Worm (Caenorhabditis elegans): ENCODE results near the gene zipt-15.
"Not testable (repeated sequence)": the region's sequence is repeated elsewhere in the genome, so short reads cannot be mapped to it uniquely, and the experiment has no call there.

The zipt-15 gene

DNA sequence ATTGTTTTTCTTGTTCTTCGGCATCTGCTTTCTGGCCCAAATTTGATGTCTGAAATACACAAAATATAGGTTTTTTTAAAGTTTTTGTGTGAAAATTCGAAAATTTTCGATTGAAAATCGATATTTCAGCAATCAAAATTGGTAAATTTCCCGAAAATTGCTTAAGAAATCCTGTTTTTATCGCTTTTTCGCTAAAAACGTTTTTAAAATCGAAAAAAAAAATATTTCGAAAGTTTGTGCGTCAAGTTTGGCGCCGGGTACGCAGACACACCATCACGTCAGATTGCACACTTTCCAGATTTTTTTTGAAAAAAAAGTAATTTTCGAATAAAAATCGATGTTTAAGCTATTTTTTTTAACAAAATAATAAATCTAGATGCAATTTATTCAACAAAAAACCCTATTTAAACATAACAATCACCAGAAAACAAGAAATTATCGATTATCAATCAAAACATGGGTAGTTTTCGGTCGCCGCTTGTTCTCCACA is 29.3 kb downstream of the zipt-15 start, which contains the start of gene skr-18:
skr-18 (minus strand) TSS at position 51 of the 490 bp plus-strand sequence.
- TF ChIP-seq W03F9.2 (tag; optimal IDR thresholded peaks at IDR 0.05) (no peak), him-1 (tag; optimal IDR thresholded peaks at IDR 0.05) (no peak), dao-5 (tag; optimal IDR thresholded peaks at IDR 0.05) (no peak)

DNA sequence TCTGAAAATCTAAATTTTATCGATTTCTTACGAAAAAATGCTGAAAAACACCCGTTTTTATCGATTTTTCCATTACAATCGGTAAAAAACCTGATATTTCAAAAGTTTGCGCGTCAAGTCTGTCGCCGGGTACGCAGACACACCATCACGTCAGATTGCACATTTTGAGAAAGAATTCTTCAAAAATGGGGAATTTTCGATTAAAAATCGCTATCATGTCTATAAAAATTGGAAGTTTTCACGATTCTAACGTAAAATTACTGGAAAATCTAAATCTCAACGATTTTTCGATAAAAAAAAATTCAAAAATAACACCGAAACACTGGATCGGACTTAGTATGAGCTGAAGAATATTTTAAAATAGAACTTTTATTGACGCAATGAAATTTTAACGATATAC is 30.5 kb downstream of the zipt-15 start, which contains the start of gene F56B3.4:
F56B3.4 (minus strand) TSS at position 1 of the 400 bp plus-strand sequence.
- TF ChIP-seq dao-5 (tag; optimal IDR thresholded peaks at IDR 0.05): no peak
- no peak for TF ChIP-seq W03F9.2 (tag; optimal IDR thresholded peaks at IDR 0.05)
- no peak for TF ChIP-seq him-1 (tag; optimal IDR thresholded peaks at IDR 0.05)

DNA sequence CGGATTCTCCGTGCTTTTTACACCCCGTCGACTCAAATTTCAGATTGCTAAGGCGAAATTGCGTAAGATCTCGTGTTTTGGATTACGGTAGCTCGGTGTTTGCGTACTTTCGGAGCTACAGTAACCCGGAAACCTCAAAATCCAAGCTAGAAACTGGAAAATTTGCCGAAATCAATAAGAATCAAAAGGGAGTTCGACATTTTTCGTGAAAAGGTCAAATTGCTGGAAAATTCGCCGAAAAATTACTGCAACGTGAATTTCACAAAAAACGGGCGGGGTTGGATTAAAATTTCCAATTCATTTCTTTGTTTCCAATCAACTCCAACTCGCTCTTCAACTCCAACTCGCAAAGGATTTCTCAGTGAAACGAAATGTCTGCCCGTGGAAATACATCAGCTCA is 37.0 kb downstream of the zipt-15 start, which contains the start of gene F56B3.6:
F56B3.6 (plus strand) TSS at position 301 of the 400 bp plus-strand sequence.
- TF ChIP-seq W03F9.2 (tag; optimal IDR thresholded peaks at IDR 0.05): no peak
- no peak for TF ChIP-seq dao-5 (tag; optimal IDR thresholded peaks at IDR 0.05)
- TF ChIP-seq him-1 (tag; optimal IDR thresholded peaks at IDR 0.05): no peak

DNA sequence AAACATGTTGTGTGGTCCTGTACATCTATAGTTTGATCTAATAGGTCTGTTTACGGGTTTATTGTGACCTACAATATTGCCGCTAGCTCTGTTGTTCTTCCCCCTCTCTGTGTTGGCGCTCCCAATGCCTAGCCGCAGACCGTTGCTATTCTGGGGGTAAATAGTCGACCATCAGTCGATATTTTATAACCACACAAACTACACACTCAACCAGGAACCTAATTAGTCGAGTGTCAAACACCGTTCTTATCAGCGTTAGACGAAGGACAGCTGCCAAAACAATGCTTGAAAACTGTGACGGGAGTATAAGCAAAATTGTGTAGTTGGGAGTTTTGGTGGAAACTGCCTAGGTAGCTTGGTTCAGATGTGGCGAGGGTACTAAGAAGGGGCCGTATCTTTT is 42.4 kb downstream of the zipt-15 start:
- TF ChIP-seq W03F9.2 (tag; optimal IDR thresholded peaks at IDR 0.05): no peak
- TF ChIP-seq dao-5 (tag; optimal IDR thresholded peaks at IDR 0.05): no peak
- no peak for TF ChIP-seq him-1 (tag; optimal IDR thresholded peaks at IDR 0.05)

DNA sequence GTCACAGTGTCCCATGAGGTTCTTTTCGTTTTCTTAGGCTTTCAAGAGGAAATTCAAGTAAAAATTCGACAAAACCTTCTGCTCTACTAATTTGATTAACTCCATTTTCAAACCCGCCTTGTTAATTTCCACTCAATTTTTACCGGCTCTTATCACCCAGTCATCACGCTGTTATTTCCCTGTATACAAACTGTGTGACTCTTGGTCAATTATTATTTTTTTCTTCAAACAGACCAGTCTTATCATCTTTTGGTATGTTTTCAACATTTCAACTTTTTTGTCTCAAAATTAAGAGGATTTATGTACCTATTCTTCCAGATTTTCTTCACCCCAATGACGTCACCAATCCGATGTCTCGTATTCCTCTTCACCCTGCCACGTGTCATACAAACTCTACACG is 46.3 kb downstream of the zipt-15 start, which contains the start of gene ugt-52:
ugt-52 (plus strand) TSS at position 301 of the 400 bp plus-strand sequence.
- TF ChIP-seq W03F9.2 (tag; optimal IDR thresholded peaks at IDR 0.05) (no peak), dao-5 (tag; optimal IDR thresholded peaks at IDR 0.05) (no peak), him-1 (tag; optimal IDR thresholded peaks at IDR 0.05) (no peak)

DNA sequence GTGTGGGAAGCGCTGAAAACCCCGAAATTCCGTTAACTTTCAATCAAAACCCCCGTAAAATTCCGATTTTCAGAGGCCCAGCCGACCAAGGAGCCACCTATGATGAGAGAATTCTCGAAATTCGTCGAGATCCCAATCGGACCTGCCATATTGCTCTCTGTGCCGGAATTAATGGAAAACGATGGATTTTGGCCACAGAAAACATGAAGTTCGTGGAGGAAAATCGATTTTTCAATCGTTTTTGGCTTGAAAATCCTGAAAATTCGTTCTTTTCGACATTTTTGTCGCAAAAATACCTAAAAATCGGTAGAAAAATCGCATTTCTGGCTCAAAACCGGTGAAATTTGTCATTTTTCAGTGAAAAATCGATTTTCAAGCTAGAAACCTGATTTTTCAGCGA is 51.2 kb downstream of the zipt-15 start:
- TF ChIP-seq dao-5 (tag; optimal IDR thresholded peaks at IDR 0.05): no peak

DNA sequence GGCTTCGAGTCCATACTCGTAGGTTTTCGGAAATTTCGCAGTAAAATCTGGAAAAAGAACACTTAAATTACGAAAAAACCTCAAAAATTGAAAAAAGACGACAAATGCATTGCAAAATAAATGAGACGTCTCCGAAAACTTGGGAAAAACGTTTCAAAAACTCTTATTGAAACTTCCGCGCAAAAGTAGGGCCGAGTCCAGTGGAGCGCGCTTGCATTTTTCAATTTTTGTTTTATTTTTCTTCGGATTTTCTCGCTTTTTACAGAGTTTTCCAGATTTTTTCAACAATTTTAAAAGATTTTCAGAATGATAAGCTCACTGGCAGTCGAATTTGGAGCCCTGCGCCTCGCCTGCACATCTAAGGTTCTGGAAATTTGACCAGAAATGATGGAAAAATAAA is 51.8 kb downstream of the zipt-15 start, which contains the start of gene mrpl-2:
mrpl-2 (plus strand) TSS at position 307 of the 400 bp plus-strand sequence.
- TF ChIP-seq dao-5 (tag; optimal IDR thresholded peaks at IDR 0.05) (no peak), him-1 (tag; optimal IDR thresholded peaks at IDR 0.05) (no peak), W03F9.2 (tag; optimal IDR thresholded peaks at IDR 0.05) (no peak)

DNA sequence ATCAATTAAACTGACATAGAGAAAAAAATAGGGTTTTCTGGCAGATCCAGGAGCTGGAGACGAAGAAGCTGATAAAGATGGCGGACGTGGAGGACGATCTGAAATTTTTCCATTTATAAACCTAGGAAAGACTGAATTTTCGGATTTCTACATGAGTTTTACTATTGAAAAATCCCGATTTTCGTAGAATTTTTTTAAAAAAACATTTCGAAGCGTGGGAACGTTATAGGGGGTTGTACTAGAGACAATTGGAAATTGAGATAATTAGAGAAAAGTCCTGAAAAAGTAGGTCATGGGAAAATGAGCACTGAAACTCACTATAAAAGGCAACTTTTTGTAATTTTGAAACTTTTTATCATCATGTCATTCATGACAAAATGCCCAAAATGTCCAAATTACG is 53.7 kb downstream of the zipt-15 start, which contains the start of gene F56B3.9:
F56B3.9 (plus strand) TSS at position 301 of the 400 bp plus-strand sequence.
- not testable (repeated sequence) for TF ChIP-seq him-1, W03F9.2, dao-5 (tag; optimal IDR thresholded peaks at IDR 0.05)

DNA sequence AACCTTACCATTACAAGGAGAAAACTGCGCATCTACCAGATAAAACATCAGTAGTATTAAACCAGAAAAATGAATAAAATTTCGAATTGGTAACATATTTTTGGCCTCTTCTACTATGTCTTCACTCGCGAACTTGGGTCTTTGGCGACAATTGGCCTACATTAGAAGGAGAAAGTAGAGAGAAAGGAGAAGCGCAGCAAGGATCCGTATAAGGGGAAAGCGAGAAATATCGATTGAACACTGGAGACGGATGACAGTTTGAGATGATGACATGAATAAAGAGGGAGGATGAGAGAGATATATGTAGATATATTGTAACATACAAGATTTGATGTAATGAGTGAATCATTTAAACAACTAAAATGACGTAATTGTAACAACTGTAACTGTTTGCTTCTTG is 56.4 kb downstream of the zipt-15 start, which contains the start of gene F56B3.2:
F56B3.2 (minus strand) TSS at position 273 of the 400 bp plus-strand sequence.
- TF ChIP-seq dao-5 (tag; optimal IDR thresholded peaks at IDR 0.05) (no peak), W03F9.2 (tag; optimal IDR thresholded peaks at IDR 0.05) (no peak), him-1 (tag; optimal IDR thresholded peaks at IDR 0.05) (no peak)

DNA sequence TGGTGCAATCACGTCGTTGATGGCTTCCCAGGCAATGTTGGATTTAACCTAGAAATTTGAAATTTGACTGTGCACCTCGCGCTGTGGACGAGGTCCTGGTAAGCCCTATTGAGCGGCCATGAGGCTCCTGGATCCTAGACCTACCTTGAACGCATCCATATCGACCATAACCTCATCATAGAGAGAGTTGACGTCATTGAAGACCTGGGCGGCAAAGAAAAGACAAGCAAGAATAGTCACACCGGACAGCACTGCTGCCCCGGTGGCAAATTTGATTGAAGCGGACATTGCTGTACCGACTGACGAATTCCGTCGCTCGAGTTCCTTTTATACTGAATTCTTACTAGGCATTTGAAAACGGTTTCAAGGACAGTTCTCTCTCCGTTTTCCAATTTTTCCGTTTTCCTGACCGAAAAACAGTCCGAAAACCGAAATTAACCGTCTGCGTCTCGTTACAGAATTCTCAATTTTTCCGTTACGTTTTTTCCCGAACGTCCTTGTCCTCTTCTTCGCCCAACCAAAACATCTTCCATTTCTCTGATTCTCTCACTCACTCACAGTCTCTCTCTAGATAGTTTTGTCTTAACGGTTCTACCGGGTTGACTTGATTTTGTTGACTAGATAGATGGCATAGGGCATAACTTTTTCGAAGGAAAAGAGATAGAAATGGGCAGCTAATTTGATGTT is 61.2 kb downstream of the zipt-15 start, which contains the start of gene col-103:
col-103 (minus strand) TSS at position 302 of the 687 bp plus-strand sequence.
- TF ChIP-seq dao-5 (tag; optimal IDR thresholded peaks at IDR 0.05) (no peak), W03F9.2 (tag; optimal IDR thresholded peaks at IDR 0.05) (no peak), him-1 (tag; optimal IDR thresholded peaks at IDR 0.05) (no peak)

DNA sequence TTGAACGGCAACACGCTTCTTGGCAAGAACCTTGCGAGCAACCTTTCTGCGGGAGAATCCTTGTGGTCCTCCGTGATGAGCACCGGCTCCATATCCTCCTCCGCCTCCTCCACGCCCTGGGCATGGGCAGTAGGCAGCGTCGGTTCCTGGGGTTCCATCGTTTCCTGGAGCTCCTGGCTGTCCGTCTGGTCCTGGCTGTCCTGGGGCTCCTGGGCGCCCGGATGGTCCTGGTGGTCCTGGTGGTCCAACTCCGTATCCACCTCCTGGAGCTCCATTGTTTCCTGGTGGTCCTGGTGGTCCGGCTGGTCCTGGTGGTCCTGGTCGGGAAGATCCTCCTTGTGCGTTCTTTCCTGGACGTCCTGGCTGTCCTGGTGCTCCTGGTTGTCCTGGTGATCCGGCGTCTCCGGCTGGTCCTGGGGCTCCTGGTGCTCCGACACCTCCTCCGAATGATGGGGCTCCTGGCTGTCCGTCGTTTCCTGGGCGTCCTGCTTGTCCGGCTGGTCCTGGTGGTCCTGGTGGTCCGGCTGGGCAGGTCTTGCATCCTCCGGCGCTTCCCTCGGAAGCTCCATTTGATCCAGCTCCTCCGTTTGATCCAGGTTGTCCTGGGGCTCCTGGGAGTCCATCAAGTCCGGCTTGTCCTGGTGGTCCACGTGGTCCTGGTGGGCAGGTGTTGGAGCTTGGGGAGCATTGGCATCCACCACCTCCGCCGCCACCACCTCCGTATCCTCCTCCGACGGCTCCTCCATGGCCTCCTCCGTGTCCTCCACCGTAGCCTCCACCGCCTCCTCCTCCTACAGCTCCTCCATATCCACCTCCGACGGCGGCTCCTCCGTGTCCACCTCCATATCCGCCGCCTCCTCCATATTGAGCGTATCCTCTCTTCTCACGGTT is 62.0 kb downstream of the zipt-15 start:
- TF ChIP-seq him-1 (tag; optimal IDR thresholded peaks at IDR 0.05): no peak
- no peak for TF ChIP-seq dao-5 (tag; optimal IDR thresholded peaks at IDR 0.05)
- no peak for TF ChIP-seq W03F9.2 (tag; optimal IDR thresholded peaks at IDR 0.05)

DNA sequence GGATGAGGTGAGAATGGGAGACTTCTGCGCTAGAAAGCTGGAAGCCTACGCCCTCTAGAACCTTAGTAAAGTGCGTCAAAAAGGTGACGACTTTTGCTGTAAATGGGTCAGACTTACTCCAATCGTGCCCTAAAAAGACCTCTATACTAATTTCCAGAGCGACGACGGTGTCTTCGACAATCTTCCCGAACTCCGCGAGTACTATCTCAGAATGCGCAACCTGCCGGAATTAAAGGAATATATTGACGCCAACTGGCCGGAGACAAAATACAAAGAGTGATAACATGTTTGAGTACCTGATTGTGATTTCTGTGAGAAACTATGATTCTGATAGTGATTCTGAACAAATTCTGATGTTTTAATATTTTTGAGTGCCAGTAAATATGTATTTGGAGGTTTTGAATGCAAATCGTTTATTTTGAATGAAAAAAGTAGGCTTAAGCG is 62.7 kb downstream of the zipt-15 start:
- TF ChIP-seq W03F9.2 (tag; optimal IDR thresholded peaks at IDR 0.05): no peak
- TF ChIP-seq him-1 (tag; optimal IDR thresholded peaks at IDR 0.05): no peak
- TF ChIP-seq dao-5 (tag; optimal IDR thresholded peaks at IDR 0.05): no peak

DNA sequence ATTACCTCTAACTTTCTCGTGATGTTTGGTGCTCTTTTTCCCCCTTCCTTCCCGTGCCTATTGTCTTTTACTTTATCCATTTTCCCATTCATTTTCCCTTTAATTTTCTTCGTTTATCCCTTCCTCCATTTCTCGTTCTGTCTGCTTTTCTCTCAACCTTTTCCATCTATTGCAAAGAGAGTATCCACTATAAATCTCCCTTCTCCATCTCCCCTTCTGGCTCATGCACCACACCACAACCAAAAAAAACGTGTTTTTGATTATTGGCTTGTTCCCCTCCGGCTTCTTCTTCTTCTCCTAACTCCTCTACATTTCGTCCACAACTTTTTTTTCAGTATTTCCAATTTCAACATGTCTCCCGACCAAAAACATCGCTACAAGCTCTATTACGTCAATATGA is 64.5 kb downstream of the zipt-15 start, which contains the start of gene gst-40:
gst-40 (plus strand) TSS at position 236 of the 400 bp plus-strand sequence.
- TF ChIP-seq him-1 (tag; optimal IDR thresholded peaks at IDR 0.05) (no peak), W03F9.2 (tag; optimal IDR thresholded peaks at IDR 0.05) (no peak), dao-5 (tag; optimal IDR thresholded peaks at IDR 0.05) (no peak)

All from whole organism, L4/young adult.